Worm (Caenorhabditis elegans) whole organism, early embryonic: ENCODE data around the gene pgp-14.

Experiments
- B0310.2 ChIP-seq: sonication (generic microtip); optimal IDR thresholded peaks from 2 replicates; lab custom pipeline; 2016; ENCODE audit warnings: mild to moderate bottlenecking, missing genetic modification characterization, missing compliant biosample characterization
- F13C5.2 ChIP-seq: sonication (generic microtip); optimal IDR thresholded peaks from 2 replicates; lab custom pipeline; 2017; ENCODE audit warnings: mild to moderate bottlenecking, missing genetic modification characterization, inconsistent platforms, missing compliant biosample characterization
- aly-1 ChIP-seq: sonication (generic microtip); optimal IDR thresholded peaks from 2 replicates; lab custom pipeline; 2016; ENCODE audit warnings: missing genetic modification characterization, missing compliant biosample characterization
- ama-1 ChIP-seq: fragments of 150-350 bp; optimal IDR thresholded peaks from 2 replicates; lab custom pipeline; 2014
- ceh-13 ChIP-seq: fragments of 200-800 bp; sonication (Bioruptor generic); optimal IDR thresholded peaks from 2 replicates; lab custom pipeline; 2018; ENCODE audit warnings: mild to moderate bottlenecking, missing genetic modification characterization, missing compliant biosample characterization
- ceh-36 ChIP-seq: sonication (generic microtip); optimal IDR thresholded peaks from 2 replicates; lab custom pipeline; 2016; ENCODE audit warnings: missing genetic modification characterization, inconsistent platforms, missing compliant biosample characterization
- ets-7 ChIP-seq: sonication (generic microtip); optimal IDR thresholded peaks from 2 replicates; lab custom pipeline; 2016; ENCODE audit warnings: missing genotype, missing genetic modification characterization, missing compliant biosample characterization
- flt-1 ChIP-seq: fragments of 200-800 bp; sonication (Bioruptor generic); IDR thresholded peaks from 2 replicates; pipeline ENCODE4 v1.3.6; 2022; ENCODE audit warnings: missing genetic modification characterization, missing compliant biosample characterization
- hmbx-1 ChIP-seq: sonication (generic microtip); optimal IDR thresholded peaks from 2 replicates; lab custom pipeline; 2016; ENCODE audit warnings: mild to moderate bottlenecking, missing genetic modification characterization, missing compliant biosample characterization
- hmg-4 ChIP-seq: fragments of 200-800 bp; sonication (Bioruptor generic); optimal IDR thresholded peaks from 2 replicates; lab custom pipeline; 2018; ENCODE audit warnings: mild to moderate bottlenecking, missing genetic modification characterization, missing compliant biosample characterization
- hnd-1 ChIP-seq: sonication (generic microtip); optimal IDR thresholded peaks from 2 replicates; lab custom pipeline; 2016; ENCODE audit warnings: missing genetic modification characterization, missing compliant biosample characterization
- pes-1 ChIP-seq: fragments of 200-800 bp; sonication (Bioruptor generic); IDR thresholded peaks from 2 replicates; pipeline ENCODE4 v1.3.6; 2022; ENCODE audit warnings: missing genetic modification reagents, missing genetic modification characterization, missing compliant biosample characterization
- scrt-1 ChIP-seq: fragments of 200-800 bp; sonication (Bioruptor generic); IDR thresholded peaks from 2 replicates; pipeline ENCODE4 v1.3.6; 2022; ENCODE audit warnings: missing genetic modification characterization, missing compliant biosample characterization
- sea-1 ChIP-seq: fragments of 200-800 bp; sonication (Bioruptor generic); conservative IDR thresholded peaks from 2 replicates; pipeline ENCODE4 v1.3.6; 2022; ENCODE audit warnings: missing genetic modification characterization, missing compliant biosample characterization
- tbx-11 ChIP-seq: fragments of 200-800 bp; sonication (Bioruptor generic); IDR thresholded peaks from 2 replicates; pipeline ENCODE4 v1.3.6; 2022; ENCODE audit warnings: missing genetic modification characterization, missing compliant biosample characterization
- tbx-37 ChIP-seq: fragments of 200-800 bp; sonication (Bioruptor generic); conservative IDR thresholded peaks from 2 replicates; pipeline ENCODE4 v1.3.6; 2022; ENCODE audit warnings: missing genetic modification reagents, missing genetic modification characterization, missing compliant biosample characterization
- tra-4 ChIP-seq: sonication (generic microtip); optimal IDR thresholded peaks from 2 replicates; lab custom pipeline; 2017; ENCODE audit warnings: missing genetic modification characterization, missing compliant biosample characterization

pgp-14 gene

ce11 chrX:12780674-12781073, 31.3 kb upstream of the pgp-14 start:
- TF ChIP-seq F13C5.2 (tag; lab: Kevin White, UChicago): no peak
- no peak for TF ChIP-seq ama-1
- TF ChIP-seq tra-4: no peak
- no peak for TF ChIP-seq flt-1 (GFP tag; lab: Robert Waterston, UW)
- TF ChIP-seq sea-1 (GFP tag; lab: Robert Waterston, UW): no peak
- TF ChIP-seq ets-7: no peak
- TF ChIP-seq pes-1 (GFP tag; lab: Robert Waterston, UW): no peak

DNA sequence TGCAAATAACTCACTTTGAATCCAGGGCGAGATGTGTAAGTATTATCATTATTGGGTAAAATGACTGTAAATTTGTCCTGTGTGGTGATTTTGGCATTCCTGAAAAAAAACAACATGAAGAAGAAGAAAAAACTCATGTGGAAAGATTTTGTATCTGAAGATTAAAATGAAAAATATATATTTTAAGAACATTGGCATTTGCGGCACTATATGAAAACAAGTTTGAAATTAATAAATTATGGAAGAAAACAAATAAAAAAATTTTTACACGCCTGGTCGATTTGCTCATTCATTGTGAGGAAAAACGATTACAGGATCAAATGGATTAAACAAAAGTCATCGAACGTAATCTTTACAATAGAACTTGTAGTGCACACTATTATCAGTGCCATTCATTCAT, 20.3 kb upstream of the pgp-14 start, which contains the start of gene ilc-17.1:
TSS of gene ilc-17.1 (minus strand) at position 101 of the 400 bp plus-strand sequence.
- TF ChIP-seq tbx-11 (GFP tag; lab: Robert Waterston, UW): no peak
- no peak for TF ChIP-seq B0310.2

DNA sequence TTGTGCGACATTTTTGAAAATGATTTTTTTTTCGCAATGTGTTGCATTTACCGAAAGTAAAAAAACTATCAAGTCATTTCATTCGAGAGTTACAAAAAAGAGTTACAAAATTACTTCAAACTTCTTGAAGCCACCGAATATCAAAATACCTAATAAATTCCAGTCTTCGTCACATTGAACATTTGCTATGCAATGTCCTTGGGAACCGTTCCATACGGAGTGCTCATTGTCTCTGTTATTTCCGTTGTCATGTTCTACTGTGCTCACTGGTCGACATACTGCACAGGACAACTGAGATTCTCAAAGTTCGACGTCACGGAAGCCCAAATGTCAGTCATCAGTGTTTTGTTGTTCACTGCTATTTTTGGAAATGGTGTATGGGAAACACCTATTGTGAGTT, 14.6 kb upstream of the pgp-14 start:
- TF ChIP-seq tra-4: no peak

ce11 chrX:12761778-12762177, 12.4 kb upstream of the pgp-14 start, which contains the start of gene cept-1:
cept-1 (plus strand) TSS chrX:12762078.
- no peak for TF ChIP-seq ceh-13
- no peak for TF ChIP-seq sea-1 (GFP tag; lab: Robert Waterston, UW)
- no peak for TF ChIP-seq ets-7
- TF ChIP-seq hnd-1 (tag; lab: Kevin White, UChicago): no peak
- no peak for TF ChIP-seq tbx-37 (GFP tag; lab: Robert Waterston, UW)
- no peak for TF ChIP-seq B0310.2
- TF ChIP-seq aly-1 (tag; lab: Kevin White, UChicago): no peak
- no peak for TF ChIP-seq tbx-11 (GFP tag; lab: Robert Waterston, UW)
- TF ChIP-seq pes-1 (GFP tag; lab: Robert Waterston, UW): no peak
- no peak for TF ChIP-seq F13C5.2 (tag; lab: Kevin White, UChicago)
- TF ChIP-seq scrt-1 (GFP tag; lab: Robert Waterston, UW): no peak
- no peak for TF ChIP-seq tra-4
- TF ChIP-seq ceh-36 (tag; lab: Kevin White, UChicago): no peak
- no peak for TF ChIP-seq hmg-4 (GFP tag; lab: Kevin White, UChicago)

ce11 chrX:12761295-12761775, 12.0 kb upstream of the pgp-14 start:
- TF ChIP-seq tra-4: no peak
- TF ChIP-seq tbx-37 (GFP tag; lab: Robert Waterston, UW): no peak

DNA sequence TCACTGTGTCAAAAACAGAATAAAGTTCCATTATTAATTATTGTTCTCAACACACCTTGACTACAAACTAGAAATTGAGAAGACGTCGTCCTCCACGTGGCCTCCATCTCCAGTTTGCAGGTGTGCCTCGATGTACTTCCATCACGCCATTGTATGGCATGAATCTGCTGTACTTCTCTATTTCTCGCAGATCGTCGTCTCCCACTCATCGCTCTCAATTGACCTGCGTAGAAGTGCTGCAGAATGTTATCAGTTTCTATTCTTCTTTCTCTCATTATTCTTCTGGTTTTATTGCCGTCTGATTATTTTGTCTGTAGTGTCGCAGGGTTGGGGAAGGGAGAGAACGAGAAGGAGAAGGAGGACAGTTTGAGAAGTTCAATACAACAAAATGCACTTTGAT, 10.3 kb upstream of the pgp-14 start:
- TF ChIP-seq tbx-11 (GFP tag; lab: Robert Waterston, UW) (no peak), pes-1 (GFP tag; lab: Robert Waterston, UW) (no peak), hmg-4 (GFP tag; lab: Kevin White, UChicago) (no peak), ceh-36 (tag; lab: Kevin White, UChicago) (no peak), F13C5.2 (tag; lab: Kevin White, UChicago) (no peak), ama-1 (no peak), hmbx-1 (no peak), scrt-1 (GFP tag; lab: Robert Waterston, UW) (no peak), B0310.2 (no peak), tbx-37 (GFP tag; lab: Robert Waterston, UW) (no peak), hnd-1 (tag; lab: Kevin White, UChicago) (no peak), sea-1 (GFP tag; lab: Robert Waterston, UW) (no peak)

ce11 chrX:12759010-12759409, 9.6 kb upstream of the pgp-14 start:
- TF ChIP-seq ceh-36 (tag; lab: Kevin White, UChicago) (no peak), pes-1 (GFP tag; lab: Robert Waterston, UW) (no peak), flt-1 (GFP tag; lab: Robert Waterston, UW) (no peak), hnd-1 (tag; lab: Kevin White, UChicago) (no peak), hmbx-1 (no peak), F13C5.2 (tag; lab: Kevin White, UChicago) (no peak), tbx-11 (GFP tag; lab: Robert Waterston, UW) (no peak), tbx-37 (GFP tag; lab: Robert Waterston, UW) (no peak), B0310.2 (no peak), ceh-13 (no peak)

DNA sequence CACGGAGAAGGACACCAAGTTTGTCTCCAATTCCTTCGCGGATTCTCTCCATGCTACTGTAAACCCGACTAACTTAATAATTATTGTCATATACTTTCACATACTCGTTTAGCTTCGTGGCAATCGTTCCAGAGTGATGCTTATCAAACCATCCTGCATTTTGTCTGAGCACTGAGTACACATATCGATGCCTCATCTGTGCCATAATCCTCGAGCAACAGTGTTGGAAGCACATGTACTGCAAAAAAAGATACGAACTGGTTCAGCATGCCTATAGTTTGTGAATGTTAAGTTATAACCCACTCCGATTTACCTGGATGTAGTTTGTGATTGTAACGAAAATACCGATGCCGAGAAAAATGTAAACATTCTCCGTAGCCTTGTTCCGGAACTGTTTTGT, 5.6 kb upstream of the pgp-14 start:
- TF ChIP-seq ama-1: no peak
- TF ChIP-seq aly-1 (tag; lab: Kevin White, UChicago): no peak
- no peak for TF ChIP-seq hmbx-1
- no peak for TF ChIP-seq hmg-4 (GFP tag; lab: Kevin White, UChicago)
- TF ChIP-seq ets-7: no peak

ce11 chrX:12754043-12754442, 4.7 kb upstream of the pgp-14 start:
- TF ChIP-seq hmbx-1: no peak
- no peak for TF ChIP-seq tra-4
- no peak for TF ChIP-seq aly-1 (tag; lab: Kevin White, UChicago)
- TF ChIP-seq hnd-1 (tag; lab: Kevin White, UChicago): no peak
- TF ChIP-seq flt-1 (GFP tag; lab: Robert Waterston, UW): no peak
- TF ChIP-seq ceh-36 (tag; lab: Kevin White, UChicago): no peak
- no peak for TF ChIP-seq hmg-4 (GFP tag; lab: Kevin White, UChicago)
- no peak for TF ChIP-seq scrt-1 (GFP tag; lab: Robert Waterston, UW)
- no peak for TF ChIP-seq sea-1 (GFP tag; lab: Robert Waterston, UW)
- no peak for TF ChIP-seq pes-1 (GFP tag; lab: Robert Waterston, UW)
- no peak for TF ChIP-seq ceh-13
- TF ChIP-seq B0310.2: no peak
- no peak for TF ChIP-seq tbx-11 (GFP tag; lab: Robert Waterston, UW)
- no peak for TF ChIP-seq ama-1
